Worm (Caenorhabditis elegans): Measurements from ENCODE around the gene fbxa-182.

- TF ChIP-seq dao-5 (tag; optimal IDR thresholded peaks at IDR 0.05) (no peak), him-1 (tag; optimal IDR thresholded peaks at IDR 0.05) (no peak), W03F9.2 (tag; optimal IDR thresholded peaks at IDR 0.05) (no peak)
Measured at ce11 chrII:2398884-2399283, 13.7 kb downstream of the fbxa-182 start, which contains the start of gene F16G10.14.
